Worm (Caenorhabditis elegans) whole organism, L1 larva: ENCODE measurements around the gene hda-2.
A peak's percentile ranks its signal among the peaks of the same experiment; 100 is the strongest.

Experiments
- C34B4.2 ChIP-seq: sonication (generic microtip); optimal IDR thresholded peaks from 2 replicates; lab custom pipeline; 2017; ENCODE audit warnings: mild to moderate bottlenecking, missing genetic modification characterization, missing compliant biosample characterization
- Y116A8C.19 ChIP-seq: sonication (generic microtip); optimal IDR thresholded peaks from 2 replicates; lab custom pipeline; 2016; ENCODE audit warnings: missing compliant biosample characterization, missing genetic modification characterization, borderline replicate concordance
- alr-1 ChIP-seq: fragments of 200-800 bp; sonication (Bioruptor generic); optimal IDR thresholded peaks from 2 replicates; lab custom pipeline; 2018; ENCODE audit warnings: borderline replicate concordance, mild to moderate bottlenecking, missing genetic modification characterization, missing compliant biosample characterization
- aly-2 ChIP-seq: fragments of 150-350 bp; optimal IDR thresholded peaks from 2 replicates; lab custom pipeline; 2014; ENCODE audit warnings: missing biosample characterization, missing genetic modification characterization
- blmp-1 ChIP-seq: fragments of 150-350 bp; optimal IDR thresholded peaks from 2 replicates; lab custom pipeline; 2014; ENCODE audit warnings: missing biosample characterization, missing genetic modification characterization
- ceh-88 ChIP-seq: fragments of 200-800 bp; sonication (Bioruptor generic); IDR thresholded peaks from 2 replicates; pipeline ENCODE4 v1.3.6; 2022; ENCODE audit warnings: missing genetic modification characterization, missing compliant biosample characterization
- dpl-1 ChIP-seq, 3 experiments: fragments of 150-350 bp in 2 of 3; sonication (generic microtip) in 1 of 3; optimal IDR thresholded peaks; 2 replicates each; lab custom pipeline; 2014 to 2017; ENCODE audit warnings: missing biosample characterization in 3 of 3, missing genetic modification characterization in 3 of 3, missing genetic modification reagents in 3 of 3
- efl-1 ChIP-seq, 4 experiments: fragments of 150-350 bp; optimal IDR thresholded peaks in 3 of 4; peaks in 1 of 4; 1 replicate in 1 of 4; 2 replicates in 3 of 4; lab custom pipeline; 2014; ENCODE audit warnings: missing biosample characterization in 2 of 4, missing genetic modification characterization in 2 of 4, missing genetic modification reagents in 2 of 4
- efl-3 ChIP-seq: fragments of 200-800 bp; sonication (Bioruptor generic); optimal IDR thresholded peaks from 2 replicates; lab custom pipeline; 2018; ENCODE audit warnings: mild to moderate bottlenecking, missing genetic modification characterization, missing compliant biosample characterization
- egl-27 ChIP-seq, 2 experiments: fragments of 150-350 bp in 1 of 2; sonication (generic microtip); optimal IDR thresholded peaks; 3 replicates each; lab custom pipeline; 2017 to 2018; ENCODE audit warnings: missing biosample characterization in 2 of 2, missing genetic modification characterization in 2 of 2, missing genetic modification reagents in 2 of 2
- ets-5 ChIP-seq: fragments of 200-800 bp; sonication (Bioruptor generic); IDR thresholded peaks from 2 replicates; pipeline ENCODE4 v1.3.6; 2022; ENCODE audit warnings: missing genetic modification characterization, missing compliant biosample characterization
- fkh-10 ChIP-seq: sonication (generic microtip); optimal IDR thresholded peaks from 2 replicates; lab custom pipeline; 2017; ENCODE audit warnings: missing biosample characterization, missing genetic modification reagents, missing genetic modification characterization
- fkh-8 ChIP-seq: sonication (generic microtip); optimal IDR thresholded peaks from 2 replicates; lab custom pipeline; 2016; ENCODE audit warnings: mild to moderate bottlenecking, missing genetic modification characterization, missing compliant biosample characterization
- fos-1 ChIP-seq: fragments of 150-350 bp; optimal IDR thresholded peaks from 2 replicates; lab custom pipeline; 2014; ENCODE audit warnings: missing biosample characterization, missing genetic modification characterization
- isw-1 ChIP-seq: fragments of 200-800 bp; sonication (Bioruptor generic); IDR thresholded peaks from 2 replicates; pipeline ENCODE4 v1.3.6; 2022; ENCODE audit warnings: missing genetic modification characterization, missing compliant biosample characterization
- jun-1 ChIP-seq: fragments of 150-350 bp; optimal IDR thresholded peaks from 2 replicates; lab custom pipeline; 2014; ENCODE audit warnings: missing biosample characterization, missing genetic modification reagents, missing genetic modification characterization
- lin-13 ChIP-seq: fragments of 150-350 bp; optimal IDR thresholded peaks from 2 replicates; lab custom pipeline; 2014; ENCODE audit warnings: missing biosample characterization, missing genetic modification reagents, missing genetic modification characterization
- lin-14 ChIP-seq: fragments of 200-800 bp; sonication (Bioruptor generic); optimal IDR thresholded peaks from 2 replicates; lab custom pipeline; 2018; ENCODE audit warnings: mild to moderate bottlenecking, missing genetic modification characterization, moderate library complexity, missing compliant biosample characterization
- lin-35 ChIP-seq, 2 experiments: fragments of 150-350 bp; optimal IDR thresholded peaks; 2 replicates each; lab custom pipeline; 2014; ENCODE audit warnings: missing biosample characterization in 2 of 2, missing genetic modification characterization in 2 of 2, missing genetic modification reagents in 2 of 2
- lin-39 ChIP-seq: fragments of 150-350 bp; optimal IDR thresholded peaks from 2 replicates; lab custom pipeline; 2014; ENCODE audit warnings: missing biosample characterization, missing genetic modification reagents, missing genetic modification characterization
- lsy-2 ChIP-seq, 2 experiments: fragments of 150-350 bp; optimal IDR thresholded peaks; 2 replicates each; lab custom pipeline; 2014; ENCODE audit warnings: missing biosample characterization in 2 of 2, missing genetic modification characterization in 2 of 2
- mef-2 ChIP-seq: fragments of 150-350 bp; optimal IDR thresholded peaks from 2 replicates; lab custom pipeline; 2014; ENCODE audit warnings: missing biosample characterization, missing genetic modification characterization
- nhr-19 ChIP-seq: fragments of 200-800 bp; sonication (Bioruptor generic); conservative IDR thresholded peaks from 2 replicates; pipeline ENCODE4 v1.3.6; 2022; ENCODE audit warnings: missing genetic modification characterization, missing compliant biosample characterization
- nhr-20 ChIP-seq: sonication (generic microtip); optimal IDR thresholded peaks from 2 replicates; lab custom pipeline; 2016; ENCODE audit warnings: mild to moderate bottlenecking, missing genetic modification characterization, missing compliant biosample characterization
- nhr-28 ChIP-seq: fragments of 150-350 bp; optimal IDR thresholded peaks from 2 replicates; lab custom pipeline; 2014; ENCODE audit warnings: missing biosample characterization, missing genetic modification characterization
- nhr-47 ChIP-seq: sonication (generic microtip); optimal IDR thresholded peaks from 2 replicates; lab custom pipeline; 2016; ENCODE audit warnings: mild to moderate bottlenecking, missing genetic modification characterization, moderate library complexity, missing compliant biosample characterization
- nhr-71 ChIP-seq: sonication (generic microtip); optimal IDR thresholded peaks from 2 replicates; lab custom pipeline; 2016; ENCODE audit warnings: mild to moderate bottlenecking, missing genetic modification characterization, moderate library complexity, missing compliant biosample characterization
- nhr-76 ChIP-seq: sonication (generic microtip); optimal IDR thresholded peaks from 2 replicates; lab custom pipeline; 2017; ENCODE audit warnings: missing biosample characterization, missing genetic modification characterization
- nhr-85 ChIP-seq: sonication (generic microtip); peaks from one replicate; lab custom pipeline; 2016; ENCODE audit warnings: missing genetic modification characterization, inconsistent platforms, missing compliant biosample characterization
- pag-3 ChIP-seq: sonication (generic microtip); optimal IDR thresholded peaks from 2 replicates; lab custom pipeline; 2017; ENCODE audit warnings: missing genetic modification characterization, mild to moderate bottlenecking, missing compliant biosample characterization, antibody characterized with exemption, borderline replicate concordance; ENCODE audit not compliant: insufficient read depth
- pax-3 ChIP-seq: fragments of 200-800 bp; sonication (Bioruptor generic); optimal IDR thresholded peaks from 2 replicates; lab custom pipeline; 2018; ENCODE audit warnings: mild to moderate bottlenecking, missing genetic modification characterization, moderate library complexity, missing compliant biosample characterization
- snpc-4 ChIP-seq: fragments of 150-350 bp; optimal IDR thresholded peaks from 2 replicates; lab custom pipeline; 2014; ENCODE audit warnings: missing biosample characterization, missing genetic modification characterization
- snu-23 ChIP-seq: sonication (generic microtip); optimal IDR thresholded peaks from 2 replicates; lab custom pipeline; 2016; ENCODE audit warnings: missing genetic modification characterization, missing compliant biosample characterization
- sox-4 ChIP-seq: sonication (generic microtip); optimal IDR thresholded peaks from 2 replicates; lab custom pipeline; 2016; ENCODE audit warnings: missing genetic modification characterization, missing compliant biosample characterization
- swsn-7 ChIP-seq: sonication (generic microtip); optimal IDR thresholded peaks from 2 replicates; lab custom pipeline; 2016; ENCODE audit warnings: missing genetic modification characterization, missing compliant biosample characterization
- tbx-2 ChIP-seq: sonication (generic microtip); optimal IDR thresholded peaks from 2 replicates; lab custom pipeline; 2016; ENCODE audit warnings: missing genetic modification characterization, missing compliant biosample characterization
- unc-130 ChIP-seq: fragments of 150-350 bp; optimal IDR thresholded peaks from 2 replicates; lab custom pipeline; 2017; ENCODE audit warnings: missing biosample characterization, missing genetic modification characterization, inconsistent platforms
- unc-30 ChIP-seq: sonication (generic microtip); optimal IDR thresholded peaks from 2 replicates; lab custom pipeline; 2017; ENCODE audit warnings: missing biosample characterization, missing genetic modification characterization
- unc-62 ChIP-seq: fragments of 150-350 bp; optimal IDR thresholded peaks from 2 replicates; lab custom pipeline; 2014; ENCODE audit warnings: missing biosample characterization, missing genetic modification reagents, missing genetic modification characterization
- unc-86 ChIP-seq: sonication (generic microtip); optimal IDR thresholded peaks from 2 replicates; lab custom pipeline; 2016; ENCODE audit warnings: missing genetic modification characterization, missing compliant biosample characterization
- unc-98 ChIP-seq: fragments of 200-800 bp; sonication (Bioruptor generic); IDR thresholded peaks from 2 replicates; pipeline ENCODE4 v1.3.6; 2022; ENCODE audit warnings: missing genetic modification characterization, missing compliant biosample characterization
- ztf-4 ChIP-seq: fragments of 150-350 bp; optimal IDR thresholded peaks from 2 replicates; lab custom pipeline; 2014; ENCODE audit warnings: missing biosample characterization, missing genetic modification characterization

The hda-2 gene

DNA sequence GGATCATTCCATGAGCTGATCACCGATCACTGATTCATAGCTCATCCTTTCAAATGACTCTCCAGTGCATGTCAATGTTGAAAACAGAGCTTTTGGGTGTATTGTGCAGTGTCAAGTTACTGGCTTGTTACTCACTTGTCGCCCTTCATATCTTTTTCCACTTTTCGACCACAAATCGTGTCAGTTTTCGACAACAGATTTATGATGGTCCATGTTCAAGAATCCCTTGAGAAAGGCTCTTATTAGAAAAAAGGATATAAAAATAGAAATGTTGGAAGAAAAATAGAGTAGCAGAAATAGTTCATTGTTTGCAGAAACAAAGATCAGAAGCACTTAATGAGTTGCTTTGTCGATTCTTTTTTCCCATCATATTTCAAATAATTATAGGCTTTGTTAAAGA, 38.9 kb downstream of the hda-2 start:
- TF ChIP-seq efl-3 (no peak), snu-23 (GFP tag; lab: Kevin White, UChicago) (no peak), isw-1 (GFP tag; lab: Robert Waterston, UW) (no peak), swsn-7 (tag; lab: Kevin White, UChicago) (no peak), dpl-1 (GFP tag; optimal IDR thresholded peaks at IDR 0.05; lab: Kevin White, UChicago) (no peak), alr-1 (tag; lab: Kevin White, UChicago) (no peak), blmp-1 (tag; lab: Kevin White, UChicago) (no peak), unc-62 (GFP tag; lab: Kevin White, UChicago) (no peak), sox-4 (tag; lab: Kevin White, UChicago) (no peak)

ce11 chrII:7981084-7981483, 41.3 kb downstream of the hda-2 start:
- no peak for TF ChIP-seq lin-14
- no peak for TF ChIP-seq unc-86 (tag; lab: Kevin White, UChicago)
- no peak for TF ChIP-seq fos-1 (tag; lab: Kevin White, UChicago)

DNA sequence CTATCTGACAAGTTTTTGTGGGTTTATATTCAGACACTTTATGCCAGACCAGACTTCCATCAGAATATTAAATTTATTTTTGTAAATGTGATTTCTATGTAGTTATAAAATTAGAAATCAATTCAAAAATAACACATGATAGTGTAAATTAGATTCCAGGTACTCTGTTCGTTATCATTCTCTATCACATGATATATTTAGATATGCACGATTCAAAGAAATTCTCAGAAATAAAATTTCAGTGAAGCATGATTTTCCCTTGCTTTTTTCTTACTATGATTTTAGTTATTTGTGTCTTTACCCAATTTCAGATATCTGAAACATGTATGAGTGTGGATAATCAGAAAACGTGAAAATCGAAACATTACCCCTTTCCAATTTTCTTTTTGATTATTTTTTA, 44.8 kb downstream of the hda-2 start:
- no peak for TF ChIP-seq jun-1
- TF ChIP-seq nhr-20 (tag; lab: Kevin White, UChicago) = peak; percentile 9
- peak in 1 of 2 experiments; percentile 26 for TF ChIP-seq lsy-2 (tag; optimal IDR thresholded peaks at IDR 0.05; lab: Kevin White, UChicago)
- TF ChIP-seq ets-5 = no peak
- peak; percentile 7 for TF ChIP-seq lin-14
- peak; percentile 61 for TF ChIP-seq sox-4 (tag; lab: Kevin White, UChicago)
- TF ChIP-seq fkh-8 (tag; lab: Kevin White, UChicago) = peak; percentile 82
- peak; percentile 11 for TF ChIP-seq ztf-4 (tag; lab: Kevin White, UChicago)
- TF ChIP-seq nhr-71 (tag; lab: Kevin White, UChicago) = peak; percentile 75
- peak; percentile 10 for TF ChIP-seq fkh-10 (GFP tag; lab: Kevin White, UChicago)
- peak; percentile 74 for TF ChIP-seq nhr-47 (tag; lab: Kevin White, UChicago)

- no peak for TF ChIP-seq nhr-47 (tag; lab: Kevin White, UChicago)
- no peak for TF ChIP-seq nhr-20 (tag; lab: Kevin White, UChicago)
- no peak for TF ChIP-seq ceh-88
- TF ChIP-seq snpc-4 (tag; lab: Kevin White, UChicago) = no peak
- TF ChIP-seq nhr-19 (GFP tag; lab: Robert Waterston, UW) = no peak
- TF ChIP-seq egl-27 (tag; optimal IDR thresholded peaks at IDR 0.05; lab: Kevin White, UChicago) = no peak
- no peak for TF ChIP-seq Y116A8C.19 (tag; lab: Kevin White, UChicago)
- TF ChIP-seq aly-2 (tag; lab: Kevin White, UChicago) = no peak
- no peak for TF ChIP-seq ztf-4 (tag; lab: Kevin White, UChicago)
- no peak for TF ChIP-seq pax-3 (tag; lab: Kevin White, UChicago)
- no peak for TF ChIP-seq nhr-76 (tag; lab: Kevin White, UChicago)
- no peak for TF ChIP-seq pag-3 (tag; lab: Kevin White, UChicago)
- TF ChIP-seq unc-130 = no peak
- no peak for TF ChIP-seq nhr-28 (tag; lab: Kevin White, UChicago)
- no peak for TF ChIP-seq fkh-8 (tag; lab: Kevin White, UChicago)
These were observed 46.1 kb downstream of the hda-2 start, which contains the start of gene DH11.5 for ce11 chrII:7976308-7976707. Gene DH11.5, plus strand, starts transcription at chrII:7976608.

- no peak for TF ChIP-seq unc-30 (tag; lab: Kevin White, UChicago)
- no peak for TF ChIP-seq lin-13 (GFP tag; lab: Kevin White, UChicago)
- TF ChIP-seq lin-14 = peak; percentile 60
- no peak for TF ChIP-seq efl-1 (optimal IDR thresholded peaks at IDR 0.05; lab: Kevin White, UChicago)
- peak in 1 of 2 experiments; percentile 71 for TF ChIP-seq efl-1 (GFP tag; optimal IDR thresholded peaks at IDR 0.05 in 1 of 2; lab: Kevin White, UChicago)
- TF ChIP-seq mef-2 = no peak
- no peak for TF ChIP-seq pax-3 (tag; lab: Kevin White, UChicago)
- TF ChIP-seq nhr-85 = no peak
- TF ChIP-seq nhr-19 (GFP tag; lab: Robert Waterston, UW) = no peak
- peak; percentile 22 for TF ChIP-seq nhr-71 (tag; lab: Kevin White, UChicago)
- peak; percentile 7 for TF ChIP-seq unc-86 (tag; lab: Kevin White, UChicago)
- no peak for TF ChIP-seq nhr-76 (tag; lab: Kevin White, UChicago)
- no peak for TF ChIP-seq tbx-2
- no peak for TF ChIP-seq efl-3
- TF ChIP-seq lsy-2 (tag; optimal IDR thresholded peaks at IDR 0.05; lab: Kevin White, UChicago) = no peak
- no peak for TF ChIP-seq C34B4.2 (tag; lab: Kevin White, UChicago)
- TF ChIP-seq unc-98 (GFP tag; lab: Robert Waterston, UW) = no peak
- TF ChIP-seq lin-35 (GFP tag; optimal IDR thresholded peaks at IDR 0.05; lab: Kevin White, UChicago) = no peak
- no peak for TF ChIP-seq lin-39 (tag; lab: Kevin White, UChicago)
These were observed 48.1 kb downstream of the hda-2 start for ce11 chrII:7974189-7974823.
